Worm (Caenorhabditis elegans) whole organism, L4/young adult: Measurements from ENCODE around the gene C37E2.2.

ENCODE experiments used
- W03F9.2 ChIP-seq: fragments of 150-350 bp; optimal IDR thresholded peaks from 2 replicates; lab custom pipeline; 2014; ENCODE audit warnings: missing biosample characterization, missing genetic modification characterization
- dao-5 ChIP-seq: sonication (generic microtip); optimal IDR thresholded peaks from 2 replicates; lab custom pipeline; 2016; ENCODE audit warnings: missing genotype, missing genetic modification characterization, moderate library complexity, missing compliant biosample characterization
- him-1 ChIP-seq: sonication (generic microtip); optimal IDR thresholded peaks from 2 replicates; lab custom pipeline; 2016; ENCODE audit warnings: missing genotype, missing genetic modification reagents, missing genetic modification characterization, missing compliant biosample characterization

DNA sequence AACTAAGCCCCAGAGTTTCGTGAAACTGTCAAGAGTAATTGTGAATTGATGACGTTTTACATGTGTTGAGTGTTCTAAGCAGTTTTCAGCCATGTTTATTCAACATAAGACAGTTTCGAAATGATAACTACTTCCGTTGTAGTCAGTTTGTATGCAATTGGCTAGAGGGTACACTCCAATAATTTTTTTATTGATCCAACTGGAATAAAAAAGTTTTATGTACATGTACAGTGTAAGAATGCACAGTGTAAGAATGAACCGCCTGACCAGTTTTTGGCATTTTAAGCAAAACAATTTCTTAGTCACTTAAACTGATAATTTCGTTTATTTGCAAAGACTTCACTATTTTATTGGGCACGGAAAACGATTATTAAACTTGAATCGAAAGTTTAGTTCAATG is 37.5 kb downstream of the C37E2.2 start:
- TF ChIP-seq dao-5 (tag; lab: Kevin White, UChicago) (no peak), W03F9.2 (tag; lab: Kevin White, UChicago) (no peak), him-1 (no peak)
